Fruit fly (Drosophila melanogaster) whole organism, pupa: ENCODE data around the gene CG7079.

Experiments used
- CG13204 ChIP-seq: fragments of 200-800 bp; sonication (Bioruptor generic); optimal IDR thresholded peaks from 2 replicates; lab custom pipeline; 2018; ENCODE audit warnings: missing biosample characterization, mild to moderate bottlenecking, missing genetic modification characterization, moderate library complexity
- CG17806 ChIP-seq: fragments of 200-800 bp; sonication (Bioruptor generic); optimal IDR thresholded peaks from 2 replicates; lab custom pipeline; 2018; ENCODE audit warnings: missing biosample characterization, mild to moderate bottlenecking, missing genetic modification characterization, moderate library complexity
- CG32121 ChIP-seq: fragments of 200-800 bp; sonication (Bioruptor generic); IDR thresholded peaks from 2 replicates; pipeline ENCODE4 v1.3.6; 2022; ENCODE audit warnings: missing biosample characterization, missing genetic modification characterization
- CG4496 ChIP-seq: fragments of 200-800 bp; sonication (Bioruptor generic); IDR thresholded peaks from 3 replicates; pipeline ENCODE4 v1.3.6; 2022; ENCODE audit warnings: missing biosample characterization, missing genetic modification characterization
- CG8301 ChIP-seq: fragments of 200-800 bp; sonication (Bioruptor generic); optimal IDR thresholded peaks from 2 replicates; lab custom pipeline; 2018; ENCODE audit warnings: missing biosample characterization, mild to moderate bottlenecking, missing genetic modification characterization
- EcR ChIP-seq: fragments of 200-800 bp; sonication (Bioruptor generic); optimal IDR thresholded peaks from 3 replicates; lab custom pipeline; 2019; ENCODE audit warnings: missing biosample characterization, missing genetic modification characterization, mild to moderate bottlenecking, moderate library complexity, missing genetic modification reagents
- Snoo ChIP-seq: fragments of 200-800 bp; sonication (Bioruptor generic); optimal IDR thresholded peaks from 3 replicates; lab custom pipeline; 2017; ENCODE audit warnings: missing biosample characterization, mild to moderate bottlenecking, missing genetic modification characterization, inconsistent platforms
- fd96Ca ChIP-seq: fragments of 200-800 bp; sonication (Bioruptor generic); IDR thresholded peaks from 3 replicates; pipeline ENCODE4 v1.3.6; 2022; ENCODE audit warnings: missing biosample characterization, missing genetic modification characterization
- gl ChIP-seq: fragments of 200-800 bp; sonication (Bioruptor generic); optimal IDR thresholded peaks from 2 replicates; lab custom pipeline; 2018; ENCODE audit warnings: missing biosample characterization, mild to moderate bottlenecking, missing genetic modification characterization

dm6 chr3R:21078958-21079357 is 30.3 kb upstream of the CG7079 start:
- TF ChIP-seq Snoo, result no peak
- no peak for TF ChIP-seq CG32121 (GFP tag; lab: Robert Waterston, UW)
- TF ChIP-seq CG4496, result no peak
- TF ChIP-seq gl, result no peak
- TF ChIP-seq EcR, result no peak
- TF ChIP-seq CG13204, result no peak
- no peak for TF ChIP-seq fd96Ca (GFP tag; lab: Robert Waterston, UW)
- no peak for TF ChIP-seq CG17806 (tag; lab: Kevin White, UChicago)
- no peak for TF ChIP-seq CG8301 (tag; lab: Kevin White, UChicago)
